Worm (Caenorhabditis elegans) whole organism, L4 larva: Measurements from ENCODE around the gene emc-3.
A peak's percentile ranks its signal among the peaks of the same experiment; 100 is the strongest.

Experiments
- F37D6.2 ChIP-seq: sonication (generic microtip); optimal IDR thresholded peaks from 2 replicates; lab custom pipeline; 2016; ENCODE audit warnings: mild to moderate bottlenecking, missing genetic modification characterization, missing compliant biosample characterization
- F49E8.2 ChIP-seq: sonication (generic microtip); optimal IDR thresholded peaks from 2 replicates; lab custom pipeline; 2016; ENCODE audit warnings: missing compliant biosample characterization, mild to moderate bottlenecking, missing genetic modification characterization, borderline replicate concordance
- Y105C5A.15 ChIP-seq: fragments of 200-800 bp; sonication (Bioruptor generic); IDR thresholded peaks from 2 replicates; pipeline ENCODE4 v1.3.6; 2022; ENCODE audit warnings: missing genetic modification characterization, missing compliant biosample characterization
- Y48G9A.11 ChIP-seq: fragments of 200-800 bp; sonication (Bioruptor generic); IDR thresholded peaks from 2 replicates; pipeline ENCODE4 v1.3.6; 2022; ENCODE audit warnings: missing genetic modification reagents, missing genetic modification characterization, missing compliant biosample characterization
- aha-1 ChIP-seq: fragments of 150-350 bp; peaks from one replicate; lab custom pipeline; 2014; ENCODE audit warnings: missing biosample characterization, missing genetic modification characterization
- aly-2 ChIP-seq: sonication (generic microtip); optimal IDR thresholded peaks from 2 replicates; lab custom pipeline; 2018; ENCODE audit warnings: missing biosample characterization, missing genetic modification characterization
- arid-1 ChIP-seq: fragments of 200-800 bp; sonication (Bioruptor generic); conservative IDR thresholded peaks from 2 replicates; pipeline ENCODE4 v1.3.6; 2022; ENCODE audit warnings: missing genetic modification reagents, missing genetic modification characterization, missing compliant biosample characterization
- ceh-20 ChIP-seq: fragments of 200-800 bp; sonication (Bioruptor generic); IDR thresholded peaks from 2 replicates; pipeline ENCODE4 v1.3.6; 2022; ENCODE audit warnings: missing genetic modification reagents, missing genetic modification characterization, missing compliant biosample characterization
- ceh-32 ChIP-seq: sonication (generic microtip); optimal IDR thresholded peaks from 2 replicates; lab custom pipeline; 2016; ENCODE audit warnings: mild to moderate bottlenecking, missing genetic modification characterization, missing compliant biosample characterization; ENCODE audit not compliant: poor library complexity
- ceh-62 ChIP-seq: sonication (generic microtip); optimal IDR thresholded peaks from 2 replicates; lab custom pipeline; 2017; ENCODE audit warnings: missing biosample characterization, missing genetic modification characterization
- ceh-82 ChIP-seq: sonication (generic microtip); optimal IDR thresholded peaks from 2 replicates; lab custom pipeline; 2017; ENCODE audit warnings: missing biosample characterization, missing genetic modification characterization
- ces-1 ChIP-seq: fragments of 150-350 bp; sonication (generic microtip); optimal IDR thresholded peaks from 4 replicates; lab custom pipeline; 2014; ENCODE audit warnings: missing biosample characterization, missing genetic modification reagents, missing genetic modification characterization
- daf-16 ChIP-seq, 3 experiments: sonication (generic microtip); optimal IDR thresholded peaks; 2 replicates each; lab custom pipeline; 2016 to 2017; ENCODE audit warnings: missing genetic modification characterization in 3 of 3, missing genetic modification reagents in 3 of 3, mild to moderate bottlenecking in 2 of 3, missing compliant biosample characterization in 2 of 3, missing biosample characterization in 1 of 3, moderate library complexity in 1 of 3
- dmd-6 ChIP-seq: fragments of 200-800 bp; sonication (Bioruptor generic); IDR thresholded peaks from 2 replicates; pipeline ENCODE4 v1.3.6; 2022; ENCODE audit warnings: missing genetic modification reagents, missing genetic modification characterization, missing compliant biosample characterization
- dve-1 ChIP-seq: sonication (generic microtip); optimal IDR thresholded peaks from 2 replicates; lab custom pipeline; 2017; ENCODE audit warnings: antibody characterized with exemption, mild to moderate bottlenecking, missing genetic modification characterization, missing compliant biosample characterization; ENCODE audit not compliant: insufficient read depth
- fkh-10 ChIP-seq: fragments of 150-350 bp; optimal IDR thresholded peaks from 2 replicates; lab custom pipeline; 2014; ENCODE audit warnings: missing biosample characterization, missing genetic modification reagents, missing genetic modification characterization
- fos-1 ChIP-seq: fragments of 150-350 bp; optimal IDR thresholded peaks from 2 replicates; lab custom pipeline; 2014; ENCODE audit warnings: missing biosample characterization, missing genetic modification characterization
- gei-8 ChIP-seq: fragments of 200-800 bp; sonication (Bioruptor generic); optimal IDR thresholded peaks from 2 replicates; lab custom pipeline; 2018; ENCODE audit warnings: mild to moderate bottlenecking, missing genetic modification characterization, missing compliant biosample characterization
- hif-1 ChIP-seq, 2 experiments: sonication (generic microtip); optimal IDR thresholded peaks; 2 replicates each; lab custom pipeline; 2016 to 2017; ENCODE audit warnings: missing compliant biosample characterization in 2 of 2, missing genetic modification characterization in 2 of 2, missing genetic modification reagents in 2 of 2, missing genotype in 2 of 2, mild to moderate bottlenecking in 1 of 2
- hlh-11 ChIP-seq: fragments of 200-800 bp; sonication (Bioruptor generic); optimal IDR thresholded peaks from 2 replicates; lab custom pipeline; 2018; ENCODE audit warnings: mild to moderate bottlenecking, missing genetic modification characterization, missing compliant biosample characterization
- hlh-30 ChIP-seq: sonication (generic microtip); optimal IDR thresholded peaks from 2 replicates; lab custom pipeline; 2017; ENCODE audit warnings: antibody characterized with exemption, mild to moderate bottlenecking, missing genetic modification characterization, missing compliant biosample characterization; ENCODE audit not compliant: insufficient read depth
- lin-38 ChIP-seq: fragments of 200-800 bp; sonication (Bioruptor generic); IDR thresholded peaks from 2 replicates; pipeline ENCODE4 v1.3.6; 2022; ENCODE audit warnings: missing genetic modification reagents, missing genetic modification characterization, missing compliant biosample characterization
- lin-39 ChIP-seq: fragments of 150-350 bp; optimal IDR thresholded peaks from 2 replicates; lab custom pipeline; 2014; ENCODE audit warnings: missing biosample characterization, missing genetic modification reagents, missing genetic modification characterization
- lsy-2 ChIP-seq, 2 experiments: fragments of 150-350 bp in 1 of 2; sonication (generic microtip) in 1 of 2; optimal IDR thresholded peaks; 2 replicates each; lab custom pipeline; 2014 to 2017; ENCODE audit warnings: missing biosample characterization in 2 of 2, missing genetic modification characterization in 2 of 2
- madf-5 ChIP-seq, 2 experiments: fragments of 200-800 bp; sonication (Bioruptor generic); IDR thresholded peaks; 2 replicates each; pipeline ENCODE4 v1.3.6; 2022; ENCODE audit warnings: missing compliant biosample characterization in 2 of 2, missing genetic modification characterization in 2 of 2
- mdl-1 ChIP-seq, 2 experiments: fragments of 150-350 bp in 1 of 2; sonication (generic microtip) in 1 of 2; optimal IDR thresholded peaks; 2 replicates each; lab custom pipeline; 2014 to 2017; ENCODE audit warnings: missing biosample characterization in 2 of 2, missing genetic modification characterization in 2 of 2
- mes-2 ChIP-seq: sonication (generic microtip); optimal IDR thresholded peaks from 2 replicates; lab custom pipeline; 2016; ENCODE audit warnings: missing genotype, mild to moderate bottlenecking, missing genetic modification characterization, missing compliant biosample characterization; ENCODE audit not compliant: poor library complexity, severe bottlenecking
- nhr-10 ChIP-seq: fragments of 150-350 bp; optimal IDR thresholded peaks from 2 replicates; lab custom pipeline; 2014; ENCODE audit warnings: missing biosample characterization, missing genetic modification characterization
- nhr-237 ChIP-seq: sonication (generic microtip); optimal IDR thresholded peaks from 2 replicates; lab custom pipeline; 2017; ENCODE audit warnings: missing biosample characterization, missing genetic modification characterization
- nhr-28 ChIP-seq: fragments of 150-350 bp; optimal IDR thresholded peaks from 2 replicates; lab custom pipeline; 2014; ENCODE audit warnings: missing biosample characterization, missing genetic modification characterization
- nhr-48 ChIP-seq: sonication (generic microtip); optimal IDR thresholded peaks from 2 replicates; lab custom pipeline; 2016; ENCODE audit warnings: mild to moderate bottlenecking, missing genetic modification characterization, missing compliant biosample characterization
- nhr-6 ChIP-seq: fragments of 150-350 bp; optimal IDR thresholded peaks from 2 replicates; lab custom pipeline; 2014; ENCODE audit warnings: missing biosample characterization, missing genetic modification characterization
- nhr-77 ChIP-seq: fragments of 150-350 bp; optimal IDR thresholded peaks from 2 replicates; lab custom pipeline; 2014; ENCODE audit warnings: missing biosample characterization, missing genetic modification characterization
- pha-4 ChIP-seq, 2 experiments: fragments of 150-350 bp in 1 of 2; fragments of 200-800 bp in 1 of 2; sonication (Bioruptor generic) in 1 of 2; IDR thresholded peaks in 1 of 2; optimal IDR thresholded peaks in 1 of 2; 2 replicates each; pipeline versions ENCODE4 v1.3.6 to Lab custom; 2014 to 2022; ENCODE audit warnings: missing genetic modification characterization in 2 of 2, missing genetic modification reagents in 2 of 2, missing biosample characterization in 1 of 2, missing compliant biosample characterization in 1 of 2
- php-3 ChIP-seq: fragments of 200-800 bp; sonication (Bioruptor generic); IDR thresholded peaks from 2 replicates; pipeline ENCODE4 v1.3.6; 2022; ENCODE audit warnings: missing genetic modification reagents, missing genetic modification characterization, missing compliant biosample characterization
- pqm-1 ChIP-seq: sonication (generic microtip); optimal IDR thresholded peaks from 2 replicates; lab custom pipeline; 2017; ENCODE audit warnings: missing biosample characterization, missing genetic modification characterization
- snpc-1.2 ChIP-seq: fragments of 200-800 bp; sonication (Bioruptor generic); IDR thresholded peaks from 2 replicates; pipeline ENCODE4 v1.3.6; 2022; ENCODE audit warnings: missing genetic modification reagents, missing genetic modification characterization, missing compliant biosample characterization
- snpc-4 ChIP-seq: fragments of 150-350 bp; optimal IDR thresholded peaks from 2 replicates; lab custom pipeline; 2014; ENCODE audit warnings: missing biosample characterization, missing genetic modification characterization
- spr-1 ChIP-seq: sonication (generic microtip); optimal IDR thresholded peaks from 2 replicates; lab custom pipeline; 2016; ENCODE audit warnings: mild to moderate bottlenecking, missing genetic modification characterization, missing compliant biosample characterization
- spr-3 ChIP-seq: fragments of 200-800 bp; sonication (Bioruptor generic); optimal IDR thresholded peaks from 2 replicates; lab custom pipeline; 2018; ENCODE audit warnings: mild to moderate bottlenecking, missing genetic modification characterization, missing compliant biosample characterization
- unc-39 ChIP-seq: sonication (generic microtip); optimal IDR thresholded peaks from 2 replicates; lab custom pipeline; 2017; ENCODE audit warnings: missing biosample characterization, missing genetic modification characterization
- unc-62 ChIP-seq, 3 experiments: fragments of 150-350 bp in 1 of 3; sonication (generic microtip); optimal IDR thresholded peaks in 2 of 3; peaks in 1 of 3; 1 replicate in 1 of 3; 2 replicates in 2 of 3; lab custom pipeline; 2014 to 2017; ENCODE audit warnings: missing biosample characterization in 3 of 3, missing genetic modification characterization in 3 of 3, missing genetic modification reagents in 3 of 3, missing genotype in 1 of 3
- zfp-2 ChIP-seq: sonication (generic microtip); optimal IDR thresholded peaks from 2 replicates; lab custom pipeline; 2016; ENCODE audit warnings: mild to moderate bottlenecking, missing genetic modification characterization, missing compliant biosample characterization
- zfp-3 ChIP-seq: fragments of 200-800 bp; sonication (Bioruptor generic); conservative IDR thresholded peaks from 2 replicates; pipeline ENCODE4 v1.3.6; 2022; ENCODE audit warnings: missing genetic modification reagents, missing genetic modification characterization, missing compliant biosample characterization
- zip-11 ChIP-seq: fragments of 200-800 bp; sonication (Bioruptor generic); IDR thresholded peaks from 2 replicates; pipeline ENCODE4 v1.3.6; 2022; ENCODE audit warnings: missing genetic modification characterization, missing compliant biosample characterization

emc-3 gene

ce11 chrIV:13347232-13347715 lies 34.4 kb downstream of the emc-3 start, which contains the start of gene W02A2.9:
Gene W02A2.9, plus strand, starts transcription at chrIV:13347665.
- peak; percentile 57 for TF ChIP-seq nhr-28 (tag; lab: Kevin White, UChicago)
- no peak for TF ChIP-seq daf-16 (GFP tag; optimal IDR thresholded peaks at IDR 0.05; lab: Kevin White, UChicago)
- TF ChIP-seq daf-16 (tag; optimal IDR thresholded peaks at IDR 0.05; lab: Kevin White, UChicago), result peak; percentile 95
- TF ChIP-seq nhr-77 (tag; lab: Kevin White, UChicago), result peak; percentile 64
- peak; percentile 96 for TF ChIP-seq pqm-1 (tag; lab: Kevin White, UChicago)
- TF ChIP-seq zfp-2 (tag; lab: Kevin White, UChicago), result no peak
- peak; percentile 52 for TF ChIP-seq hlh-11 (tag; lab: Kevin White, UChicago)
- peak; percentile 86 for TF ChIP-seq dmd-6
- no peak for TF ChIP-seq spr-1 (tag; lab: Kevin White, UChicago)
- peak in 1 of 2 experiments; percentile 57 for TF ChIP-seq hif-1 (tag; optimal IDR thresholded peaks at IDR 0.05; lab: Kevin White, UChicago)
- TF ChIP-seq php-3 (GFP tag; lab: Robert Waterston, UW), result 0 out of 2 replicates have a peak, but pooled peaks have one; percentile 28
- TF ChIP-seq hlh-30 (tag; lab: Kevin White, UChicago), result no peak
- TF ChIP-seq mdl-1 (tag; optimal IDR thresholded peaks at IDR 0.05; lab: Kevin White, UChicago), result peak in 1 of 2 experiments; percentile 37
- TF ChIP-seq unc-39 (tag; lab: Kevin White, UChicago), result no peak
- peak; percentile 11 to 49 for TF ChIP-seq lsy-2 (tag; optimal IDR thresholded peaks at IDR 0.05; lab: Kevin White, UChicago)
- peak; percentile 5 for TF ChIP-seq mes-2
- TF ChIP-seq arid-1 (GFP tag; lab: Robert Waterston, UW), result no peak
- peak; percentile 72 for TF ChIP-seq dve-1 (tag; lab: Kevin White, UChicago)
- TF ChIP-seq nhr-48 (tag; lab: Kevin White, UChicago), result peak; percentile 41
- TF ChIP-seq, all 104 proteins: peak for 13

ce11 chrIV:13346078-13346477 lies 35.6 kb downstream of the emc-3 start:
- TF ChIP-seq nhr-28 (tag; lab: Kevin White, UChicago) (peak; percentile 35), lin-38 (no peak), php-3 (GFP tag; lab: Robert Waterston, UW) (no peak), hlh-30 (tag; lab: Kevin White, UChicago) (peak; percentile 34), snpc-4 (no peak), F49E8.2 (no peak), nhr-6 (tag; lab: Kevin White, UChicago) (peak; percentile 76), fkh-10 (GFP tag; lab: Kevin White, UChicago) (no peak), nhr-10 (no peak), Y105C5A.15 (GFP tag; lab: Robert Waterston, UW) (no peak), spr-3 (GFP tag; lab: Kevin White, UChicago) (no peak), dmd-6 (peak; percentile 54), ceh-62 (tag; lab: Kevin White, UChicago) (no peak), daf-16 (GFP tag; optimal IDR thresholded peaks at IDR 0.05; lab: Kevin White, UChicago) (no peak), daf-16 (tag; optimal IDR thresholded peaks at IDR 0.05; lab: Kevin White, UChicago) (peak; percentile 40), Y48G9A.11 (no peak), aha-1 (tag; lab: Kevin White, UChicago) (peak; percentile 40), madf-5 (GFP tag; IDR thresholded peaks at IDR 0.05; lab: Robert Waterston, UW) (no peak), unc-62 (GFP tag; optimal IDR thresholded peaks at IDR 0.05 in 1 of 2; lab: Kevin White, UChicago) (no peak), unc-62 (tag; optimal IDR thresholded peaks at IDR 0.05; lab: Kevin White, UChicago) (no peak), zfp-3 (GFP tag; lab: Robert Waterston, UW) (no peak), aly-2 (tag; lab: Kevin White, UChicago) (no peak), hlh-11 (tag; lab: Kevin White, UChicago) (peak; percentile 39), zip-11 (GFP tag; lab: Robert Waterston, UW) (no peak), nhr-237 (tag; lab: Kevin White, UChicago) (no peak), pqm-1 (tag; lab: Kevin White, UChicago) (peak; percentile 35), nhr-48 (tag; lab: Kevin White, UChicago) (no peak), ceh-20 (GFP tag; lab: Robert Waterston, UW) (no peak), gei-8 (no peak), pha-4 (GFP tag; IDR thresholded peaks at IDR 0.05; lab: Robert Waterston, UW) (no peak), pha-4 (tag; optimal IDR thresholded peaks at IDR 0.05; lab: Kevin White, UChicago) (peak; percentile 90), dve-1 (tag; lab: Kevin White, UChicago) (peak; percentile 72), lin-39 (no peak), fos-1 (no peak), ceh-82 (tag; lab: Kevin White, UChicago) (no peak), nhr-77 (tag; lab: Kevin White, UChicago) (no peak), ces-1 (GFP tag; lab: Kevin White, UChicago) (no peak), ceh-32 (tag; lab: Kevin White, UChicago) (no peak), snpc-1.2 (no peak), F37D6.2 (tag; lab: Kevin White, UChicago) (no peak)
